Worm (Caenorhabditis elegans) whole organism, early embryonic: ENCODE results near the gene skr-17.

Experiments used
- F13C5.2 ChIP-seq: sonication (generic microtip); optimal IDR thresholded peaks from 2 replicates; lab custom pipeline; 2017; ENCODE audit warnings: mild to moderate bottlenecking, missing genetic modification characterization, inconsistent platforms, missing compliant biosample characterization
- aly-1 ChIP-seq: sonication (generic microtip); optimal IDR thresholded peaks from 2 replicates; lab custom pipeline; 2016; ENCODE audit warnings: missing genetic modification characterization, missing compliant biosample characterization
- ama-1 ChIP-seq: fragments of 150-350 bp; optimal IDR thresholded peaks from 2 replicates; lab custom pipeline; 2014
- ceh-36 ChIP-seq: sonication (generic microtip); optimal IDR thresholded peaks from 2 replicates; lab custom pipeline; 2016; ENCODE audit warnings: missing genetic modification characterization, inconsistent platforms, missing compliant biosample characterization
- flt-1 ChIP-seq: fragments of 200-800 bp; sonication (Bioruptor generic); IDR thresholded peaks from 2 replicates; pipeline ENCODE4 v1.3.6; 2022; ENCODE audit warnings: missing genetic modification characterization, missing compliant biosample characterization
- hmbx-1 ChIP-seq: sonication (generic microtip); optimal IDR thresholded peaks from 2 replicates; lab custom pipeline; 2016; ENCODE audit warnings: mild to moderate bottlenecking, missing genetic modification characterization, missing compliant biosample characterization
- hmg-4 ChIP-seq: fragments of 200-800 bp; sonication (Bioruptor generic); optimal IDR thresholded peaks from 2 replicates; lab custom pipeline; 2018; ENCODE audit warnings: mild to moderate bottlenecking, missing genetic modification characterization, missing compliant biosample characterization
- hnd-1 ChIP-seq: sonication (generic microtip); optimal IDR thresholded peaks from 2 replicates; lab custom pipeline; 2016; ENCODE audit warnings: missing genetic modification characterization, missing compliant biosample characterization
- pes-1 ChIP-seq: fragments of 200-800 bp; sonication (Bioruptor generic); IDR thresholded peaks from 2 replicates; pipeline ENCODE4 v1.3.6; 2022; ENCODE audit warnings: missing genetic modification reagents, missing genetic modification characterization, missing compliant biosample characterization
- scrt-1 ChIP-seq: fragments of 200-800 bp; sonication (Bioruptor generic); IDR thresholded peaks from 2 replicates; pipeline ENCODE4 v1.3.6; 2022; ENCODE audit warnings: missing genetic modification characterization, missing compliant biosample characterization
- tbx-11 ChIP-seq: fragments of 200-800 bp; sonication (Bioruptor generic); IDR thresholded peaks from 2 replicates; pipeline ENCODE4 v1.3.6; 2022; ENCODE audit warnings: missing genetic modification characterization, missing compliant biosample characterization
- tra-4 ChIP-seq: sonication (generic microtip); optimal IDR thresholded peaks from 2 replicates; lab custom pipeline; 2017; ENCODE audit warnings: missing genetic modification characterization, missing compliant biosample characterization

DNA sequence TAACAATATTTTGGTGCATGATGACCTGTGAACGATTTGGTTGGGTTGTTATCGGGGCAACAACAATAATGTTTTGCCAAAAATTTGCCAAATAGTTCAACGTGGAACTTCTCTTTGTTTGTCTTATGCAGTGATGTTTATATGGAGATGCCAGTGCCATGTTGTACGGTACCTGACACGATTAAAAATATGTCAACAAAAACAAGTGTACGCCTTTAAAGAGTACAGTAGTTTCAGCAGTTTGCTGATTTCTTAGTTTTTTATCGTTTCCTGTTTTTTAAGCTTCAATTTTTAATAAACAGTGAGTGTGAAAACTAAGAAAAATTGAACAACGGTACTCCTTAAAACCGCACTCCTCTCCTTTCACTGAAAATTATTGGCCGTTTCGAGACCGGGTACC lies 5.0 kb upstream of the skr-17 start:
- no peak for TF ChIP-seq tra-4 (tag; lab: Kevin White, UChicago)
- TF ChIP-seq hnd-1, result no peak
- TF ChIP-seq pes-1 (GFP tag; lab: Robert Waterston, UW), result no peak
- no peak for TF ChIP-seq tbx-11 (GFP tag; lab: Robert Waterston, UW)
- no peak for TF ChIP-seq ama-1 (lab: Kevin White, UChicago)
- TF ChIP-seq hmbx-1 (tag; lab: Kevin White, UChicago), result no peak
- TF ChIP-seq aly-1 (tag; lab: Kevin White, UChicago), result no peak
- no peak for TF ChIP-seq ceh-36 (tag; lab: Kevin White, UChicago)
- no peak for TF ChIP-seq hmg-4 (GFP tag; lab: Kevin White, UChicago)
- TF ChIP-seq scrt-1, result no peak
- TF ChIP-seq flt-1, result no peak
- TF ChIP-seq F13C5.2 (tag; lab: Kevin White, UChicago), result no peak
